Fruit fly (Drosophila melanogaster) whole organism, embryonic: ENCODE measurements around the gene CG42535.

Experiments
- ATbp ChIP-seq: fragments of 200-800 bp; sonication (Bioruptor generic); optimal IDR thresholded peaks from 2 replicates; lab custom pipeline; 2017; ENCODE audit warnings: missing biosample characterization, mild to moderate bottlenecking, missing genetic modification characterization, missing genetic modification reagents
- Abd-B ChIP-seq: fragments of 200-800 bp; sonication (Bioruptor generic); optimal IDR thresholded peaks from 2 replicates; lab custom pipeline; 2018; ENCODE audit warnings: missing biosample characterization, mild to moderate bottlenecking, missing genetic modification characterization, moderate library complexity
- Aef1 ChIP-seq: fragments of 200-800 bp; sonication (Bioruptor generic); IDR thresholded peaks from 3 replicates; pipeline ENCODE4 v1.3.6; 2022; ENCODE audit warnings: missing biosample characterization, missing genetic modification characterization
- Antp ChIP-seq: fragments of 200-800 bp; sonication (Bioruptor generic); optimal IDR thresholded peaks from 3 replicates; lab custom pipeline; 2016; ENCODE audit warnings: missing biosample characterization, missing genetic modification characterization
- BEAF-32 ChIP-seq: fragments of 200-800 bp; sonication (Bioruptor generic); optimal IDR thresholded peaks from 3 replicates; lab custom pipeline; 2017; ENCODE audit warnings: missing biosample characterization, missing genetic modification characterization, mild to moderate bottlenecking, moderate library complexity, missing genetic modification reagents
- CG10209 ChIP-seq: fragments of 200-800 bp; sonication (Bioruptor generic); optimal IDR thresholded peaks from 3 replicates; lab custom pipeline; 2017; ENCODE audit warnings: missing biosample characterization, mild to moderate bottlenecking, missing genetic modification characterization, missing genetic modification reagents
- CG11696 ChIP-seq: fragments of 200-800 bp; sonication (Bioruptor generic); IDR thresholded peaks from 2 replicates; pipeline ENCODE4 v1.3.6; 2022; ENCODE audit warnings: missing biosample characterization, missing genetic modification characterization
- CG12391 ChIP-seq: fragments of 200-800 bp; sonication (Bioruptor generic); optimal IDR thresholded peaks from 3 replicates; lab custom pipeline; 2018; ENCODE audit warnings: missing biosample characterization, mild to moderate bottlenecking, missing genetic modification characterization, moderate library complexity
- CG12744 ChIP-seq: fragments of 200-800 bp; sonication (Bioruptor generic); optimal IDR thresholded peaks from 2 replicates; lab custom pipeline; 2016; ENCODE audit warnings: missing biosample characterization, missing genetic modification characterization
- CG13287 ChIP-seq: fragments of 200-800 bp; sonication (Bioruptor generic); IDR thresholded peaks from 2 replicates; pipeline ENCODE4 v1.3.6; 2022; ENCODE audit warnings: missing biosample characterization, missing genetic modification characterization; ENCODE audit not compliant: partially characterized antibody
- CG13424 ChIP-seq: fragments of 200-800 bp; sonication (Bioruptor generic); optimal IDR thresholded peaks from 2 replicates; lab custom pipeline; 2019; ENCODE audit warnings: missing biosample characterization, mild to moderate bottlenecking, missing genetic modification characterization, moderate library complexity
- CG15514 ChIP-seq: fragments of 200-800 bp; sonication (Bioruptor generic); optimal IDR thresholded peaks from 3 replicates; lab custom pipeline; 2017; ENCODE audit warnings: missing biosample characterization, missing genetic modification characterization, mild to moderate bottlenecking, moderate library complexity, missing genetic modification reagents
- CG32532 ChIP-seq: fragments of 200-800 bp; sonication (Bioruptor generic); IDR thresholded peaks from 2 replicates; pipeline ENCODE4 v1.3.6; 2022; ENCODE audit warnings: missing biosample characterization, missing genetic modification characterization
- CG43689 ChIP-seq: fragments of 200-800 bp; sonication (Bioruptor generic); IDR thresholded peaks from 2 replicates; pipeline ENCODE4 v1.3.6; 2022; ENCODE audit warnings: missing biosample characterization, missing genetic modification characterization
- CG6765 ChIP-seq: fragments of 200-800 bp; sonication (Bioruptor generic); optimal IDR thresholded peaks from 3 replicates; lab custom pipeline; 2017; ENCODE audit warnings: missing biosample characterization, mild to moderate bottlenecking, missing genetic modification characterization
- CG7357 ChIP-seq: fragments of 200-800 bp; sonication (Bioruptor generic); IDR thresholded peaks from 3 replicates; pipeline ENCODE4 v1.3.6; 2022; ENCODE audit warnings: missing biosample characterization, missing genetic modification characterization
- CG7372 ChIP-seq: fragments of 200-800 bp; sonication (Bioruptor generic); IDR thresholded peaks from 2 replicates; pipeline ENCODE4 v1.3.6; 2022; ENCODE audit warnings: missing biosample characterization, missing genetic modification characterization
- CG7839 ChIP-seq: fragments of 200-800 bp; sonication (Bioruptor generic); optimal IDR thresholded peaks from 3 replicates; lab custom pipeline; 2018; ENCODE audit warnings: missing biosample characterization, mild to moderate bottlenecking, missing genetic modification characterization, moderate library complexity
- CG8478 ChIP-seq: fragments of >200 bp; optimal IDR thresholded peaks from 2 replicates; lab custom pipeline; 2018
- CG8765 ChIP-seq: fragments of 200-800 bp; sonication (Bioruptor generic); IDR thresholded peaks from 2 replicates; pipeline ENCODE4 v1.3.6; 2022; ENCODE audit warnings: missing biosample characterization, missing genetic modification characterization
- CG8944 ChIP-seq: fragments of 200-800 bp; sonication (Bioruptor generic); optimal IDR thresholded peaks from 3 replicates; lab custom pipeline; 2016; ENCODE audit warnings: missing biosample characterization, missing genetic modification characterization
- Camta ChIP-seq: fragments of 200-800 bp; sonication (Bioruptor generic); optimal IDR thresholded peaks from 2 replicates; lab custom pipeline; 2016; ENCODE audit warnings: missing biosample characterization, missing genetic modification characterization
- Dfd ChIP-seq, 2 experiments: fragments of >200 bp; optimal IDR thresholded peaks; 2 replicates each; lab custom pipeline; 2017; ENCODE audit warnings: missing biosample characterization in 2 of 2, missing genetic modification characterization in 2 of 2
- GATAe ChIP-seq: fragments of 200-800 bp; sonication (Bioruptor generic); conservative IDR thresholded peaks from 2 replicates; pipeline ENCODE4 v1.3.6; 2022; ENCODE audit warnings: missing biosample characterization, missing genetic modification characterization
- Jarid2 ChIP-seq: fragments of 200-800 bp; sonication (Bioruptor generic); optimal IDR thresholded peaks from 3 replicates; lab custom pipeline; 2017; ENCODE audit warnings: mild to moderate bottlenecking, missing biosample characterization, missing genetic modification reagents, missing genetic modification characterization
- Meics ChIP-seq: fragments of 200-800 bp; sonication (Bioruptor generic); optimal IDR thresholded peaks from 2 replicates; lab custom pipeline; 2017; ENCODE audit warnings: missing biosample characterization, mild to moderate bottlenecking, missing genetic modification characterization
- Ptx1 ChIP-seq: fragments of 200-800 bp; sonication (Bioruptor generic); IDR thresholded peaks from 2 replicates; pipeline ENCODE4 v1.3.6; 2022; ENCODE audit warnings: missing biosample characterization, missing genetic modification characterization
- Sox100B ChIP-seq: fragments of 200-800 bp; sonication (Bioruptor generic); optimal IDR thresholded peaks from 3 replicates; lab custom pipeline; 2018; ENCODE audit warnings: missing biosample characterization, mild to moderate bottlenecking, missing genetic modification characterization
- bcd ChIP-seq: fragments of 200-800 bp; sonication (Bioruptor generic); optimal IDR thresholded peaks from 2 replicates; lab custom pipeline; 2017; ENCODE audit warnings: missing biosample characterization, mild to moderate bottlenecking, missing genetic modification characterization
- chn ChIP-seq: fragments of 200-800 bp; sonication (Bioruptor generic); optimal IDR thresholded peaks from 2 replicates; lab custom pipeline; 2016; ENCODE audit warnings: missing biosample characterization, missing genetic modification characterization
- crc ChIP-seq: fragments of 200-800 bp; sonication (Bioruptor generic); optimal IDR thresholded peaks from 2 replicates; lab custom pipeline; 2016; ENCODE audit warnings: missing biosample characterization, missing genetic modification characterization
- dan ChIP-seq: fragments of 200-800 bp; sonication (Bioruptor generic); IDR thresholded peaks from 2 replicates; pipeline ENCODE4 v1.3.6; 2022; ENCODE audit warnings: missing biosample characterization, missing genetic modification characterization
- esg ChIP-seq: fragments of 200-800 bp; sonication (Bioruptor generic); conservative IDR thresholded peaks from 2 replicates; pipeline ENCODE4 v1.3.6; 2022; ENCODE audit warnings: missing biosample characterization, missing genetic modification characterization
- fd102C ChIP-seq: fragments of 200-800 bp; sonication (Bioruptor generic); optimal IDR thresholded peaks from 2 replicates; lab custom pipeline; 2018; ENCODE audit warnings: missing biosample characterization, mild to moderate bottlenecking, missing genetic modification characterization, moderate library complexity
- fd3F ChIP-seq: fragments of 200-800 bp; sonication (Bioruptor generic); optimal IDR thresholded peaks from 2 replicates; lab custom pipeline; 2018; ENCODE audit warnings: missing biosample characterization, mild to moderate bottlenecking, missing genetic modification characterization, moderate library complexity
- gcm ChIP-seq: fragments of 200-800 bp; sonication (Bioruptor generic); optimal IDR thresholded peaks from 2 replicates; lab custom pipeline; 2019; ENCODE audit warnings: missing biosample characterization, mild to moderate bottlenecking, missing genetic modification characterization, moderate library complexity
- gcm2 ChIP-seq: fragments of 200-800 bp; sonication (Bioruptor generic); optimal IDR thresholded peaks from 2 replicates; lab custom pipeline; 2016; ENCODE audit warnings: missing biosample characterization, missing genetic modification characterization
- grn ChIP-seq: fragments of 200-800 bp; sonication (Bioruptor generic); optimal IDR thresholded peaks from 3 replicates; lab custom pipeline; 2017; ENCODE audit warnings: missing biosample characterization, missing genetic modification characterization
- hb ChIP-seq: fragments of 200-800 bp; sonication (Bioruptor generic); IDR thresholded peaks from 3 replicates; pipeline ENCODE4 v1.3.6; 2022; ENCODE audit warnings: missing biosample characterization, missing genetic modification characterization; ENCODE audit not compliant: partially characterized antibody
- ind ChIP-seq: fragments of 200-800 bp; sonication (Bioruptor generic); optimal IDR thresholded peaks from 3 replicates; lab custom pipeline; 2016; ENCODE audit warnings: missing biosample characterization, missing genetic modification characterization
- insv ChIP-seq, 2 experiments: fragments of 200-800 bp; sonication (Bioruptor generic); optimal IDR thresholded peaks; 3 replicates each; lab custom pipeline; 2016 to 2018; ENCODE audit warnings: missing biosample characterization in 2 of 2, missing genetic modification characterization in 2 of 2
- kah ChIP-seq: fragments of 200-800 bp; sonication (Bioruptor generic); optimal IDR thresholded peaks from 2 replicates; lab custom pipeline; 2018; ENCODE audit warnings: missing biosample characterization, mild to moderate bottlenecking, missing genetic modification characterization
- knrl ChIP-seq: fragments of 200-800 bp; sonication (Bioruptor generic); IDR thresholded peaks from 3 replicates; pipeline ENCODE4 v1.3.6; 2022; ENCODE audit warnings: missing biosample characterization, missing genetic modification characterization; ENCODE audit not compliant: partially characterized antibody
- lov ChIP-seq, 2 experiments: fragments of 200-800 bp in 1 of 2; fragments of >200 bp in 1 of 2; sonication (Bioruptor generic) in 1 of 2; IDR thresholded peaks in 1 of 2; optimal IDR thresholded peaks in 1 of 2; 2 replicates in 1 of 2; 3 replicates in 1 of 2; pipeline versions ENCODE4 v1.3.6 to Lab custom; 2017 to 2022; ENCODE audit warnings: missing biosample characterization in 1 of 2, missing genetic modification characterization in 1 of 2
- mld ChIP-seq: fragments of 200-800 bp; sonication (Bioruptor generic); IDR thresholded peaks from 3 replicates; pipeline ENCODE4 v1.3.6; 2022; ENCODE audit warnings: missing biosample characterization, missing genetic modification characterization; ENCODE audit not compliant: partially characterized antibody
- so ChIP-seq: fragments of 200-800 bp; sonication (Bioruptor generic); IDR thresholded peaks from 3 replicates; pipeline ENCODE4 v1.3.6; 2022; ENCODE audit warnings: missing biosample characterization, missing genetic modification characterization
- tgo ChIP-seq: fragments of 200-800 bp; sonication (Bioruptor generic); IDR thresholded peaks from 3 replicates; pipeline ENCODE4 v1.3.6; 2022; ENCODE audit warnings: missing biosample characterization, missing genetic modification characterization
- trem ChIP-seq: fragments of 200-800 bp; optimal IDR thresholded peaks from 3 replicates; lab custom pipeline; 2019; ENCODE audit warnings: missing biosample characterization, mild to moderate bottlenecking, missing genetic modification characterization, moderate library complexity
- vfl ChIP-seq: fragments of 200-800 bp; sonication (Bioruptor generic); optimal IDR thresholded peaks from 2 replicates; lab custom pipeline; 2016; ENCODE audit warnings: missing biosample characterization, missing genetic modification characterization

CG42535 gene

DNA sequence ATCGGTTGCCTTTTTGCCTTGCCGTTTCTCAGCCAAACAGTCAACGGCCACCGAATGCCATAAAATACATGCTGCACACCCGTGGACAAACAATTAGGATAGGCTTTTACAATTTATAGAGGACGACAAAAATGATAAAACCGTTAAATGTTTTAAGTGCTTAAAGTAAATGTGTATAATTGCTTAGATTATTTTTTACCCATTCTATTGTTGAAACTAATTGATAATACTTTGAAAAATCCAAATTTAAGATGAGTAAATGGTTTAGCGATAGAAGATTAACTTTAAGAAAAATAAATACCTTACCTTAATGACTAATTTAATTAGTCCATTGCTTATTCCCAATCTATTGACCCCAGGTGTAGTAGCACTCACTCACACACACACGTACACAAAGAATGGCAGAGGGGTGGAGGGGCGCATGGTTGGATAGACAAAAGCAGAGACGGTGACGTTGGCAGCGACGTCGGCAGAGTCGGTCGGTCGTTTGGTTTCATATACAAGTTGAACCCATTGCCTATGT is 47.9 kb upstream of the CG42535 start (continued):
- TF ChIP-seq gcm2 (GFP tag; lab: Kevin White, UChicago) (peak; percentile 67), CG32532 (GFP tag; lab: Robert Waterston, UW) (peak; percentile 93), gcm (GFP tag; lab: Kevin White, UChicago) (peak; percentile 98), Meics (GFP tag; lab: Kevin White, UChicago) (peak; percentile 96), kah (GFP tag; lab: Kevin White, UChicago) (peak; percentile 83), BEAF-32 (GFP tag; lab: Kevin White, UChicago) (peak; percentile 6), CG15514 (GFP tag; lab: Kevin White, UChicago) (peak; percentile 87), so (GFP tag; lab: Robert Waterston, UW) (peak; percentile 94; the same call in 2 of the 3 replicates), CG12391 (tag; lab: Kevin White, UChicago) (peak; percentile 97), Ptx1 (GFP tag; lab: Robert Waterston, UW) (peak; percentile 95), CG11696 (GFP tag; lab: Robert Waterston, UW) (peak; percentile 99), esg (GFP tag; lab: Robert Waterston, UW) (peak; percentile 94), Sox100B (GFP tag; lab: Kevin White, UChicago) (peak; percentile 98), fd102C (GFP tag; lab: Kevin White, UChicago) (peak; percentile 76), CG6765 (GFP tag; lab: Kevin White, UChicago) (peak; percentile 94), CG43689 (peak; percentile 68; the same call in 1 of the 2 replicates), bcd (GFP tag; lab: Kevin White, UChicago) (peak; percentile 96), knrl (no peak), fd3F (GFP tag; lab: Kevin White, UChicago) (peak; percentile 86), GATAe (peak; percentile 69), grn (GFP tag; lab: Kevin White, UChicago) (peak; percentile 83), vfl (peak; percentile 77), trem (tag; lab: Kevin White, UChicago) (peak; percentile 84), Dfd (GFP tag; optimal IDR thresholded peaks at IDR 0.05; lab: Kevin White, UChicago) (peak in 1 of 2 experiments; percentile 67), CG8478 (lab: Kevin White, UChicago) (no peak), CG10209 (GFP tag; lab: Kevin White, UChicago) (peak; percentile 96), tgo (GFP tag; lab: Robert Waterston, UW) (peak; percentile 96), CG13424 (peak; percentile 96), CG8765 (GFP tag; lab: Robert Waterston, UW) (peak; percentile 81), CG12744 (GFP tag; lab: Kevin White, UChicago) (peak; percentile 78), Jarid2 (peak; percentile 79), hb (GFP tag; lab: Robert Waterston, UW) (no peak), ind (GFP tag; lab: Kevin White, UChicago) (peak; percentile 86), CG7372 (peak; percentile 94), ATbp (GFP tag; lab: Kevin White, UChicago) (peak; percentile 95), crc (peak; percentile 84), Antp (GFP tag; lab: Kevin White, UChicago) (peak; percentile 83), CG7357 (peak; percentile 92), lov (optimal IDR thresholded peaks at IDR 0.05; lab: Kevin White, UChicago) (no peak), lov (GFP tag; IDR thresholded peaks at IDR 0.05; lab: Robert Waterston, UW) (peak; percentile 75; the same call in 2 of the 3 replicates), chn (GFP tag; lab: Kevin White, UChicago) (peak; percentile 87), CG8944 (GFP tag; lab: Kevin White, UChicago) (peak; percentile 75), Aef1 (GFP tag; lab: Robert Waterston, UW) (peak; percentile 90), CG13287 (no peak), dan (no peak; the same call in 1 of the 2 replicates), Abd-B (GFP tag; lab: Kevin White, UChicago) (peak; percentile 94), CG7839 (tag; lab: Kevin White, UChicago) (peak; percentile 98), insv (GFP tag; optimal IDR thresholded peaks at IDR 0.05; lab: Kevin White, UChicago) (peak in 1 of 2 experiments; percentile 75), mld (no peak), Camta (GFP tag; lab: Kevin White, UChicago) (peak; percentile 87)
